Fruit fly (Drosophila melanogaster) whole organism, embryonic: ENCODE results near the gene Rnmt.
A peak's percentile ranks its signal among the peaks of the same experiment; 100 is the strongest.

Source experiments
- Bgb ChIP-seq: fragments of 200-800 bp; sonication (Bioruptor generic); IDR thresholded peaks from 2 replicates; pipeline ENCODE4 v1.3.6; 2022; ENCODE audit warnings: missing biosample characterization, missing genetic modification characterization; ENCODE audit not compliant: partially characterized antibody
- CG11695 ChIP-seq: fragments of 200-800 bp; sonication (Bioruptor generic); IDR thresholded peaks from 3 replicates; pipeline ENCODE4 v1.3.6; 2022; ENCODE audit warnings: missing biosample characterization, missing genetic modification characterization
- CG12659 ChIP-seq: fragments of 200-800 bp; sonication (Bioruptor generic); optimal IDR thresholded peaks from 3 replicates; lab custom pipeline; 2017; ENCODE audit warnings: mild to moderate bottlenecking, missing biosample characterization, missing genetic modification reagents, missing genetic modification characterization
- CG15269 ChIP-seq: fragments of 200-800 bp; sonication (Bioruptor generic); optimal IDR thresholded peaks from 2 replicates; lab custom pipeline; 2018; ENCODE audit warnings: missing biosample characterization, mild to moderate bottlenecking, missing genetic modification characterization, moderate library complexity
- CG17385 ChIP-seq: fragments of 200-800 bp; sonication (Bioruptor generic); optimal IDR thresholded peaks from 3 replicates; lab custom pipeline; 2018; ENCODE audit warnings: missing biosample characterization, mild to moderate bottlenecking, missing genetic modification characterization
- CG2678 ChIP-seq: fragments of 200-800 bp; sonication (Bioruptor generic); optimal IDR thresholded peaks from 3 replicates; lab custom pipeline; 2019; ENCODE audit warnings: missing biosample characterization, mild to moderate bottlenecking, missing genetic modification characterization, moderate library complexity
- CG7372 ChIP-seq: fragments of 200-800 bp; sonication (Bioruptor generic); IDR thresholded peaks from 2 replicates; pipeline ENCODE4 v1.3.6; 2022; ENCODE audit warnings: missing biosample characterization, missing genetic modification characterization
- CG7839 ChIP-seq: fragments of 200-800 bp; sonication (Bioruptor generic); optimal IDR thresholded peaks from 3 replicates; lab custom pipeline; 2018; ENCODE audit warnings: missing biosample characterization, mild to moderate bottlenecking, missing genetic modification characterization, moderate library complexity
- CG9727 ChIP-seq: fragments of 200-800 bp; sonication (Bioruptor generic); optimal IDR thresholded peaks from 3 replicates; lab custom pipeline; 2017; ENCODE audit warnings: missing biosample characterization, mild to moderate bottlenecking, missing genetic modification characterization
- Deaf1 ChIP-seq: fragments of 200-800 bp; optimal IDR thresholded peaks from 3 replicates; lab custom pipeline; 2019; ENCODE audit warnings: missing biosample characterization, mild to moderate bottlenecking, missing genetic modification characterization, moderate library complexity
- Ets65A ChIP-seq: fragments of 200-800 bp; sonication (Bioruptor generic); peaks from one replicate; lab custom pipeline; 2016; ENCODE audit warnings: missing biosample characterization, missing genetic modification characterization
- Hr51 ChIP-seq, 2 experiments: fragments of 200-800 bp; sonication (Bioruptor generic); optimal IDR thresholded peaks; 2 replicates in 1 of 2; 3 replicates in 1 of 2; lab custom pipeline; 2016 to 2018; ENCODE audit warnings: missing biosample characterization in 2 of 2, missing genetic modification characterization in 2 of 2, mild to moderate bottlenecking in 1 of 2, moderate library complexity in 1 of 2
- Med ChIP-seq: fragments of 200-800 bp; sonication (Bioruptor generic); peaks from one replicate; lab custom pipeline; 2016; ENCODE audit warnings: missing biosample characterization, missing genetic modification characterization, mild to moderate bottlenecking, inconsistent platforms, moderate library complexity
- Ptx1 ChIP-seq: fragments of 200-800 bp; sonication (Bioruptor generic); IDR thresholded peaks from 2 replicates; pipeline ENCODE4 v1.3.6; 2022; ENCODE audit warnings: missing biosample characterization, missing genetic modification characterization
- Rfx ChIP-seq: fragments of 200-800 bp; sonication (Bioruptor generic); IDR thresholded peaks from 2 replicates; pipeline ENCODE4 v1.3.6; 2022; ENCODE audit warnings: missing biosample characterization, missing genetic modification characterization
- Sox102F ChIP-seq: fragments of 200-800 bp; sonication (Bioruptor generic); optimal IDR thresholded peaks from 2 replicates; lab custom pipeline; 2018; ENCODE audit warnings: missing biosample characterization, mild to moderate bottlenecking, missing genetic modification characterization, moderate library complexity
- abd-A ChIP-seq: fragments of 200-800 bp; sonication (Bioruptor generic); optimal IDR thresholded peaks from 3 replicates; lab custom pipeline; 2019; ENCODE audit warnings: missing biosample characterization, mild to moderate bottlenecking, missing genetic modification characterization, moderate library complexity
- bbx ChIP-seq: fragments of 200-800 bp; sonication (Bioruptor generic); IDR thresholded peaks from 2 replicates; pipeline ENCODE4 v1.3.6; 2022; ENCODE audit warnings: missing biosample characterization, missing genetic modification characterization; ENCODE audit not compliant: partially characterized antibody
- chinmo ChIP-seq: fragments of 200-800 bp; sonication (Bioruptor generic); IDR thresholded peaks from 4 replicates; pipeline ENCODE4 v1.3.6; 2022; ENCODE audit warnings: missing biosample characterization, missing genetic modification characterization; ENCODE audit not compliant: partially characterized antibody
- emc ChIP-seq: fragments of 200-800 bp; sonication (Bioruptor generic); optimal IDR thresholded peaks from 2 replicates; lab custom pipeline; 2016; ENCODE audit warnings: missing biosample characterization, missing genetic modification characterization
- gem ChIP-seq: fragments of 200-800 bp; sonication (Bioruptor generic); optimal IDR thresholded peaks from 2 replicates; lab custom pipeline; 2019; ENCODE audit warnings: missing biosample characterization, mild to moderate bottlenecking, missing genetic modification characterization, moderate library complexity
- gsb ChIP-seq: fragments of 200-800 bp; sonication (Bioruptor generic); IDR thresholded peaks from 2 replicates; pipeline ENCODE4 v1.3.6; 2022; ENCODE audit warnings: missing biosample characterization, missing genetic modification characterization
- ind ChIP-seq: fragments of 200-800 bp; sonication (Bioruptor generic); optimal IDR thresholded peaks from 3 replicates; lab custom pipeline; 2016; ENCODE audit warnings: missing biosample characterization, missing genetic modification characterization
- ken ChIP-seq: fragments of 200-800 bp; sonication (Bioruptor generic); IDR thresholded peaks from 3 replicates; pipeline ENCODE4 v1.3.6; 2022; ENCODE audit warnings: missing biosample characterization, missing genetic modification characterization
- lbe ChIP-seq: fragments of 200-800 bp; sonication (Bioruptor generic); optimal IDR thresholded peaks from 2 replicates; lab custom pipeline; 2016; ENCODE audit warnings: missing biosample characterization, mild to moderate bottlenecking, missing genetic modification characterization
- lmd ChIP-seq: fragments of 200-800 bp; sonication (Bioruptor generic); IDR thresholded peaks from 2 replicates; pipeline ENCODE4 v1.3.6; 2022; ENCODE audit warnings: missing biosample characterization, missing genetic modification characterization
- nerfin-1 ChIP-seq: fragments of 200-800 bp; sonication (Bioruptor generic); optimal IDR thresholded peaks from 3 replicates; lab custom pipeline; 2019; ENCODE audit warnings: missing biosample characterization, mild to moderate bottlenecking, missing genetic modification characterization, moderate library complexity
- oc ChIP-seq: fragments of 200-800 bp; sonication (Bioruptor generic); optimal IDR thresholded peaks from 2 replicates; lab custom pipeline; 2018; ENCODE audit warnings: missing biosample characterization, mild to moderate bottlenecking, missing genetic modification characterization, moderate library complexity
- pan ChIP-seq, 4 experiments: fragments of >200 bp in 3 of 4; fragments of 200-800 bp in 1 of 4; sonication (Bioruptor generic) in 1 of 4; optimal IDR thresholded peaks in 3 of 4; IDR thresholded peaks in 1 of 4; 2 replicates each; pipeline versions ENCODE4 v1.3.6 to Lab custom; 2017 to 2022; ENCODE audit warnings: missing biosample characterization in 2 of 4, missing genetic modification characterization in 2 of 4, mixed read lengths in 1 of 4
- rib ChIP-seq: fragments of 200-800 bp; sonication (Bioruptor generic); IDR thresholded peaks from 2 replicates; pipeline ENCODE4 v1.3.6; 2022; ENCODE audit warnings: missing biosample characterization, missing genetic modification characterization
- row ChIP-seq: fragments of 200-800 bp; sonication (Bioruptor generic); IDR thresholded peaks from 3 replicates; pipeline ENCODE4 v1.3.6; 2022; ENCODE audit warnings: missing biosample characterization, missing genetic modification characterization
- sd ChIP-seq: fragments of 200-800 bp; sonication (Bioruptor generic); optimal IDR thresholded peaks from 3 replicates; lab custom pipeline; 2018; ENCODE audit warnings: missing biosample characterization, mild to moderate bottlenecking, missing genetic modification characterization, moderate library complexity
- slbo ChIP-seq: fragments of 200-800 bp; sonication (Bioruptor generic); IDR thresholded peaks from 2 replicates; pipeline ENCODE4 v1.3.6; 2022; ENCODE audit warnings: missing biosample characterization, missing genetic modification characterization
- tap ChIP-seq: fragments of 200-800 bp; optimal IDR thresholded peaks from 3 replicates; lab custom pipeline; 2019; ENCODE audit warnings: missing biosample characterization, mild to moderate bottlenecking, missing genetic modification characterization, moderate library complexity
- vvl ChIP-seq: fragments of 200-800 bp; sonication (Bioruptor generic); IDR thresholded peaks from 2 replicates; pipeline ENCODE4 v1.3.6; 2022; ENCODE audit warnings: missing biosample characterization, missing genetic modification characterization

The Rnmt gene

dm6 chr2L:14997370-14997769 lies 12.4 kb upstream of the Rnmt start, which contains the start of gene mol (continued):
- TF ChIP-seq abd-A (tag; lab: Kevin White, UChicago) (no peak), oc (tag; lab: Kevin White, UChicago) (peak; percentile 17), bbx (peak; percentile 26; the same call in 1 of the 2 replicates), Bgb (0 out of 2 replicates have a peak, but pooled peaks have one; percentile 17), chinmo (GFP tag; lab: Robert Waterston, UW) (0 out of 4 replicates have a peak, but pooled peaks have one; percentile 71)

dm6 chr2L:15000360-15000759 lies 9.4 kb upstream of the Rnmt start:
- TF ChIP-seq CG7372 (GFP tag; lab: Robert Waterston, UW), result 0 out of 2 replicates have a peak, but pooled peaks have one; percentile 15
- peak; percentile 78 for TF ChIP-seq sd (tag; lab: Kevin White, UChicago)
- TF ChIP-seq rib (GFP tag; lab: Robert Waterston, UW), result 0 out of 2 replicates have a peak, but pooled peaks have one; percentile 18
- 0 out of 4 replicates have a peak, but pooled peaks have one; percentile 67 for TF ChIP-seq chinmo (GFP tag; lab: Robert Waterston, UW)
- 0 out of 2 replicates have a peak, but pooled peaks have one; percentile 20 for TF ChIP-seq vvl (GFP tag; lab: Robert Waterston, UW)
- TF ChIP-seq Ets65A (GFP tag; lab: Kevin White, UChicago), result peak; percentile 3
- TF ChIP-seq ken (GFP tag; lab: Robert Waterston, UW), result no peak
- TF ChIP-seq CG17385 (GFP tag; lab: Kevin White, UChicago), result no peak

dm6 chr2L:15001847-15002246 lies 7.9 kb upstream of the Rnmt start:
- TF ChIP-seq emc (GFP tag; lab: Kevin White, UChicago) (no peak), ind (GFP tag; lab: Kevin White, UChicago) (peak; percentile 12), pan (optimal IDR thresholded peaks at IDR 0.05; lab: Kevin White, UChicago) (no peak), pan (GFP tag; optimal IDR thresholded peaks at IDR 0.05 in 1 of 2, IDR thresholded peaks at IDR 0.05 in 1 of 2) (peak in 1 of 2 experiments; percentile 53), lmd (peak; percentile 7; the same call in 1 of the 2 replicates), tap (no peak), CG11695 (GFP tag; lab: Robert Waterston, UW) (peak; percentile 74), CG12659 (peak; percentile 3), CG7839 (tag; lab: Kevin White, UChicago) (peak; percentile 12), Sox102F (GFP tag; lab: Kevin White, UChicago) (peak; percentile 8), Rfx (0 out of 2 replicates have a peak, but pooled peaks have one; percentile 25), gem (tag; lab: Kevin White, UChicago) (peak; percentile 20), slbo (GFP tag; lab: Robert Waterston, UW) (peak; percentile 28; the same call in 1 of the 2 replicates), Hr51 (GFP tag; optimal IDR thresholded peaks at IDR 0.05; lab: Kevin White, UChicago) (peak in 1 of 2 experiments; percentile 45), CG2678 (tag; lab: Kevin White, UChicago) (peak; percentile 37), Deaf1 (tag; lab: Kevin White, UChicago) (no peak), Med (GFP tag; lab: Kevin White, UChicago) (peak; percentile 51), CG9727 (no peak), CG15269 (tag; lab: Kevin White, UChicago) (peak; percentile 33), Ptx1 (GFP tag; lab: Robert Waterston, UW) (peak; percentile 28; the same call in 1 of the 2 replicates), row (GFP tag; lab: Robert Waterston, UW) (0 out of 3 replicates have a peak, but pooled peaks have one; percentile 15), nerfin-1 (tag; lab: Kevin White, UChicago) (no peak), lbe (no peak), gsb (GFP tag; lab: Robert Waterston, UW) (no peak)
- TF ChIP-seq, all 482 proteins: peak for 16
